Fruit fly (Drosophila melanogaster) whole organism, adult: ENCODE measurements around the gene Cyp4e3.

ENCODE experiments used
- CG12768 ChIP-seq: fragments of 200-800 bp; sonication (Bioruptor generic); optimal IDR thresholded peaks from 2 replicates; lab custom pipeline; 2017; ENCODE audit warnings: missing biosample characterization, missing genetic modification characterization, mild to moderate bottlenecking, moderate library complexity, missing genetic modification reagents
- Crg-1 ChIP-seq: fragments of 200-800 bp; sonication (Bioruptor generic); optimal IDR thresholded peaks from 2 replicates; lab custom pipeline; 2016; ENCODE audit warnings: missing biosample characterization, missing genetic modification characterization
- bab1 ChIP-seq: fragments of 200-800 bp; sonication (Bioruptor generic); optimal IDR thresholded peaks from 3 replicates; lab custom pipeline; 2019; ENCODE audit warnings: missing biosample characterization, mild to moderate bottlenecking, missing genetic modification characterization, moderate library complexity
- kay ChIP-seq: fragments of 200-800 bp; sonication (Bioruptor generic); peaks from one replicate; lab custom pipeline; 2016; ENCODE audit warnings: missing biosample characterization, missing genetic modification characterization, borderline replicate concordance
- ovo ChIP-seq: fragments of 200-800 bp; sonication (Bioruptor generic); optimal IDR thresholded peaks from 2 replicates; lab custom pipeline; 2016; ENCODE audit warnings: missing biosample characterization, missing genetic modification characterization
- pad ChIP-seq: fragments of 200-800 bp; sonication (Bioruptor generic); optimal IDR thresholded peaks from 3 replicates; lab custom pipeline; 2017; ENCODE audit warnings: missing biosample characterization, missing genetic modification characterization, mild to moderate bottlenecking, moderate library complexity, missing genetic modification reagents
- tj ChIP-seq: fragments of 200-800 bp; sonication (Bioruptor generic); optimal IDR thresholded peaks from 3 replicates; lab custom pipeline; 2017; ENCODE audit warnings: missing biosample characterization, mild to moderate bottlenecking, missing genetic modification characterization, moderate library complexity
- toe ChIP-seq: fragments of 200-800 bp; sonication (Bioruptor generic); optimal IDR thresholded peaks from 2 replicates; lab custom pipeline; 2016; ENCODE audit warnings: missing biosample characterization, missing genetic modification characterization

- no peak for TF ChIP-seq CG12768 (GFP tag; lab: Kevin White, UChicago)
- TF ChIP-seq tj (GFP tag; lab: Kevin White, UChicago): no peak
- no peak for TF ChIP-seq Crg-1 (GFP tag; lab: Kevin White, UChicago)
- no peak for TF ChIP-seq toe (GFP tag; lab: Kevin White, UChicago)
- TF ChIP-seq bab1 (GFP tag; lab: Kevin White, UChicago): no peak
- no peak for TF ChIP-seq kay (GFP tag; lab: Kevin White, UChicago)
- no peak for TF ChIP-seq ovo
- TF ChIP-seq pad: no peak
Observed at dm6 chr2L:9744634-9745033, 5.2 kb downstream of the Cyp4e3 start.
